Worm (Caenorhabditis elegans) whole organism, young adult: ENCODE measurements around the gene aexr-3.

Experiments used
- B0035.1 ChIP-seq: sonication (generic microtip); optimal IDR thresholded peaks from 2 replicates; lab custom pipeline; 2016; ENCODE audit warnings: missing genetic modification characterization, mild to moderate bottlenecking, missing compliant biosample characterization, missing genotype, missing genetic modification reagents
- B0261.1 ChIP-seq: sonication (generic microtip); optimal IDR thresholded peaks from 2 replicates; lab custom pipeline; 2016; ENCODE audit warnings: mild to moderate bottlenecking, missing genetic modification characterization, moderate library complexity, missing compliant biosample characterization
- C06A6.2 ChIP-seq: fragments of 200-800 bp; sonication (Bioruptor generic); conservative IDR thresholded peaks from 2 replicates; pipeline ENCODE4 v1.3.6; 2022; ENCODE audit warnings: missing genetic modification characterization, missing compliant biosample characterization
- F10E7.11 ChIP-seq: sonication (generic microtip); optimal IDR thresholded peaks from 2 replicates; lab custom pipeline; 2017; ENCODE audit warnings: mild to moderate bottlenecking, missing genetic modification characterization, moderate library complexity, missing compliant biosample characterization
- F22D6.2 ChIP-seq: sonication (generic microtip); optimal IDR thresholded peaks from 2 replicates; lab custom pipeline; 2016; ENCODE audit warnings: mild to moderate bottlenecking, missing genetic modification characterization, missing compliant biosample characterization
- F23B12.7 ChIP-seq: sonication (generic microtip); optimal IDR thresholded peaks from 2 replicates; lab custom pipeline; 2017; ENCODE audit warnings: missing genetic modification characterization, mild to moderate bottlenecking, missing compliant biosample characterization, antibody characterized with exemption, moderate library complexity; ENCODE audit not compliant: insufficient read depth
- F33H1.4 ChIP-seq: fragments of 200-800 bp; sonication (Bioruptor generic); IDR thresholded peaks from 2 replicates; pipeline ENCODE4 v1.3.6; 2022; ENCODE audit warnings: missing genetic modification reagents, missing genetic modification characterization, missing compliant biosample characterization
- F52B5.7 ChIP-seq: sonication (generic microtip); optimal IDR thresholded peaks from 2 replicates; lab custom pipeline; 2016; ENCODE audit warnings: mild to moderate bottlenecking, missing genetic modification characterization, missing compliant biosample characterization
- K12H6.12 ChIP-seq: fragments of 200-800 bp; sonication (Bioruptor generic); optimal IDR thresholded peaks from 2 replicates; lab custom pipeline; 2018; ENCODE audit warnings: mild to moderate bottlenecking, missing genetic modification characterization, missing compliant biosample characterization
- T07F8.4 ChIP-seq: sonication (generic microtip); optimal IDR thresholded peaks from 2 replicates; lab custom pipeline; 2016; ENCODE audit warnings: mild to moderate bottlenecking, missing genetic modification characterization, moderate library complexity, missing compliant biosample characterization
- Y67H2A.10 ChIP-seq: fragments of 200-800 bp; sonication (Bioruptor generic); conservative IDR thresholded peaks from 2 replicates; pipeline ENCODE4 v1.3.6; 2022; ENCODE audit warnings: missing genetic modification reagents, missing genetic modification characterization, missing compliant biosample characterization
- Y79H2A.3 ChIP-seq: fragments of 200-800 bp; sonication (Bioruptor generic); conservative IDR thresholded peaks from 2 replicates; pipeline ENCODE4 v1.3.6; 2022; ENCODE audit warnings: missing genetic modification reagents, missing genetic modification characterization, missing compliant biosample characterization
- ama-1 ChIP-seq, 3 experiments: fragments of 150-350 bp in 1 of 3; sonication (generic microtip) in 2 of 3; optimal IDR thresholded peaks; 2 replicates each; lab custom pipeline; 2014 to 2018; ENCODE audit warnings: missing biosample characterization in 2 of 3, missing genetic modification characterization in 2 of 3, missing genetic modification reagents in 2 of 3
- atf-7 ChIP-seq: sonication (generic microtip); optimal IDR thresholded peaks from 2 replicates; lab custom pipeline; 2017; ENCODE audit warnings: mild to moderate bottlenecking, missing genetic modification characterization, missing compliant biosample characterization
- athp-1 ChIP-seq: sonication (generic microtip); optimal IDR thresholded peaks from 2 replicates; lab custom pipeline; 2017; ENCODE audit warnings: mild to moderate bottlenecking, missing genetic modification characterization, missing compliant biosample characterization
- bed-2 ChIP-seq: fragments of 200-800 bp; sonication (Bioruptor generic); IDR thresholded peaks from 2 replicates; pipeline ENCODE4 v1.3.6; 2022; ENCODE audit warnings: missing genetic modification reagents, missing genetic modification characterization, missing compliant biosample characterization
- ccch-3 ChIP-seq: fragments of 200-800 bp; sonication (Bioruptor generic); optimal IDR thresholded peaks from 2 replicates; lab custom pipeline; 2018; ENCODE audit warnings: mild to moderate bottlenecking, missing genetic modification characterization, missing compliant biosample characterization
- cebp-1 ChIP-seq, 2 experiments: fragments of 200-800 bp in 1 of 2; sonication (Bioruptor generic) in 1 of 2; sonication (generic microtip) in 1 of 2; IDR thresholded peaks in 1 of 2; optimal IDR thresholded peaks in 1 of 2; 2 replicates each; pipeline versions ENCODE4 v1.3.6 to Lab custom; 2017 to 2022; ENCODE audit warnings: missing compliant biosample characterization in 2 of 2, missing genetic modification characterization in 2 of 2, mild to moderate bottlenecking in 1 of 2, missing genetic modification reagents in 1 of 2, moderate library complexity in 1 of 2
- cebp-2 ChIP-seq: fragments of 200-800 bp; sonication (Bioruptor generic); IDR thresholded peaks from 2 replicates; pipeline ENCODE4 v1.3.6; 2022; ENCODE audit warnings: missing genetic modification characterization, missing compliant biosample characterization
- ceh-100 ChIP-seq: fragments of 200-800 bp; sonication (Bioruptor generic); IDR thresholded peaks from 2 replicates; pipeline ENCODE4 v1.3.6; 2022; ENCODE audit warnings: missing genetic modification reagents, missing genetic modification characterization, missing compliant biosample characterization
- dpff-1 ChIP-seq: sonication (generic microtip); optimal IDR thresholded peaks from 2 replicates; lab custom pipeline; 2017; ENCODE audit warnings: mild to moderate bottlenecking, missing genetic modification characterization, missing compliant biosample characterization
- efl-1 ChIP-seq: fragments of 150-350 bp; optimal IDR thresholded peaks from 2 replicates; lab custom pipeline; 2014; ENCODE audit warnings: missing biosample characterization, missing genetic modification reagents, missing genetic modification characterization
- egrh-3 ChIP-seq: fragments of 200-800 bp; sonication (Bioruptor generic); IDR thresholded peaks from 2 replicates; pipeline ENCODE4 v1.3.6; 2022; ENCODE audit warnings: missing genetic modification reagents, missing genetic modification characterization, missing compliant biosample characterization
- gei-17 ChIP-seq: fragments of 200-800 bp; sonication (Bioruptor generic); optimal IDR thresholded peaks from 2 replicates; lab custom pipeline; 2018; ENCODE audit warnings: mild to moderate bottlenecking, missing genetic modification characterization, missing compliant biosample characterization
- hlh-12 ChIP-seq: sonication (generic microtip); optimal IDR thresholded peaks from 2 replicates; lab custom pipeline; 2016; ENCODE audit warnings: missing genetic modification characterization, missing compliant biosample characterization
- let-526 ChIP-seq: fragments of 200-800 bp; sonication (Bioruptor generic); IDR thresholded peaks from 2 replicates; pipeline ENCODE4 v1.3.6; 2022; ENCODE audit warnings: missing genetic modification reagents, missing genetic modification characterization, missing compliant biosample characterization
- let-607 ChIP-seq, 2 experiments: fragments of 200-800 bp in 1 of 2; sonication (Bioruptor generic) in 1 of 2; sonication (generic microtip) in 1 of 2; optimal IDR thresholded peaks; 2 replicates each; lab custom pipeline; 2016 to 2018; ENCODE audit warnings: mild to moderate bottlenecking in 2 of 2, missing compliant biosample characterization in 2 of 2, missing genetic modification characterization in 2 of 2, moderate library complexity in 2 of 2, missing genotype in 1 of 2
- lin-35 ChIP-seq, 3 experiments: fragments of 150-350 bp in 2 of 3; sonication (generic microtip) in 1 of 3; optimal IDR thresholded peaks; 2 replicates each; lab custom pipeline; 2014 to 2018; ENCODE audit warnings: missing biosample characterization in 3 of 3, missing genetic modification characterization in 3 of 3, missing genetic modification reagents in 3 of 3
- madf-3 ChIP-seq: fragments of 200-800 bp; sonication (Bioruptor generic); IDR thresholded peaks from 2 replicates; pipeline ENCODE4 v1.3.6; 2022; ENCODE audit warnings: missing genetic modification reagents, missing genetic modification characterization, missing compliant biosample characterization
- madf-6 ChIP-seq: fragments of 200-800 bp; sonication (Bioruptor generic); IDR thresholded peaks from 2 replicates; pipeline ENCODE4 v1.3.6; 2022; ENCODE audit warnings: missing genetic modification reagents, missing genetic modification characterization, missing compliant biosample characterization
- mel-28 ChIP-seq: sonication (generic microtip); optimal IDR thresholded peaks from 2 replicates; lab custom pipeline; 2016; ENCODE audit warnings: borderline replicate concordance, mild to moderate bottlenecking, missing genetic modification characterization, missing compliant biosample characterization
- mes-4 ChIP-seq: sonication (generic microtip); optimal IDR thresholded peaks from 2 replicates; lab custom pipeline; 2016; ENCODE audit warnings: missing genotype, missing genetic modification characterization, missing compliant biosample characterization
- mxl-1 ChIP-seq: sonication (generic microtip); optimal IDR thresholded peaks from 2 replicates; lab custom pipeline; 2016; ENCODE audit warnings: missing genetic modification characterization, missing compliant biosample characterization
- nhr-179 ChIP-seq: sonication (generic microtip); optimal IDR thresholded peaks from 2 replicates; lab custom pipeline; 2016; ENCODE audit warnings: mild to moderate bottlenecking, missing genetic modification characterization, missing compliant biosample characterization
- pha-4 ChIP-seq: fragments of 150-350 bp; sonication (generic microtip); optimal IDR thresholded peaks from 2 replicates; lab custom pipeline; 2014; ENCODE audit warnings: missing biosample characterization, missing genetic modification reagents, missing genetic modification characterization
- rcor-1 ChIP-seq: fragments of 200-800 bp; sonication (Bioruptor generic); IDR thresholded peaks from 2 replicates; pipeline ENCODE4 v1.3.6; 2022; ENCODE audit warnings: missing genetic modification reagents, missing genetic modification characterization, missing compliant biosample characterization
- sdz-38 ChIP-seq: sonication (generic microtip); optimal IDR thresholded peaks from 2 replicates; lab custom pipeline; 2016; ENCODE audit warnings: missing genotype, missing genetic modification characterization, missing compliant biosample characterization
- sea-2 ChIP-seq: fragments of 200-800 bp; sonication (Bioruptor generic); IDR thresholded peaks from 2 replicates; pipeline ENCODE4 v1.3.6; 2022; ENCODE audit warnings: missing genetic modification characterization, missing compliant biosample characterization
- snpc-4 ChIP-seq, 5 experiments: fragments of 150-350 bp in 1 of 5; sonication (generic microtip) in 4 of 5; optimal IDR thresholded peaks; 2 replicates each; lab custom pipeline; 2014 to 2018; ENCODE audit warnings: missing genetic modification characterization in 5 of 5, missing biosample characterization in 3 of 5, antibody characterized with exemption in 2 of 5, mild to moderate bottlenecking in 2 of 5, missing compliant biosample characterization in 2 of 5, missing genotype in 2 of 5, moderate library complexity in 2 of 5, missing genetic modification reagents in 1 of 5
- sptf-2 ChIP-seq: fragments of 200-800 bp; sonication (Bioruptor generic); optimal IDR thresholded peaks from 2 replicates; lab custom pipeline; 2018; ENCODE audit warnings: mild to moderate bottlenecking, missing genetic modification characterization, missing compliant biosample characterization
- tlf-1 ChIP-seq: fragments of 200-800 bp; sonication (Bioruptor generic); optimal IDR thresholded peaks from 2 replicates; lab custom pipeline; 2018; ENCODE audit warnings: mild to moderate bottlenecking, missing genetic modification characterization, missing compliant biosample characterization
- xnd-1 ChIP-seq: sonication (generic microtip); optimal IDR thresholded peaks from 2 replicates; lab custom pipeline; 2016; ENCODE audit warnings: missing genotype, missing genetic modification reagents, missing genetic modification characterization, missing compliant biosample characterization
- ztf-28 ChIP-seq: fragments of 200-800 bp; sonication (Bioruptor generic); IDR thresholded peaks from 2 replicates; pipeline ENCODE4 v1.3.6; 2022; ENCODE audit warnings: missing genetic modification reagents, missing genetic modification characterization, missing compliant biosample characterization

aexr-3 gene

DNA sequence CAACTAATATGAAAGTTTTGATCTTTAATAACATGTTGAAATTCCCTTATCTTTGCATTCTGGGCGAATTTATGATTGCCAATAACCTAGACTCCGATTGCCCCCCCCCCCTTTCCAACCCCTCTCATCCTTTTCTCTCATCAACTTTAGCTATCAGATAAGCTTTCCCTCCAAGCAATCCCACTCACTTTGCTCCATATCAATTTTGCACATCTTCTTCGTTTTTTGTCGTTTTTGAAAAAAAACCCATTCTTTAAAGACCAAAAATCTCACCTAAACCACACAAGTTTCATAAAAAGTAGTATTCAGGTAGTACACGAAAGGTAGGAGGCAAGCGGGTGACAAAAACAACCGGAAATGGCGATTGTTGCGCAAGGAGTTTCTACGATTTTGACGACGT is 26.9 kb upstream of the aexr-3 start, which contains the start of gene twk-18:
Gene twk-18, plus strand, starts transcription at position 301 of the 400 bp plus-strand sequence.
- TF ChIP-seq cebp-1 (GFP tag; IDR thresholded peaks at IDR 0.05; lab: Robert Waterston, UW) (no peak), cebp-1 (tag; optimal IDR thresholded peaks at IDR 0.05; lab: Kevin White, UChicago) (no peak), madf-3 (no peak), F10E7.11 (no peak), hlh-12 (tag; lab: Kevin White, UChicago) (no peak), madf-6 (GFP tag; lab: Robert Waterston, UW) (no peak), B0035.1 (no peak), gei-17 (GFP tag; lab: Kevin White, UChicago) (no peak), F52B5.7 (no peak), xnd-1 (tag; lab: Kevin White, UChicago) (no peak)

DNA sequence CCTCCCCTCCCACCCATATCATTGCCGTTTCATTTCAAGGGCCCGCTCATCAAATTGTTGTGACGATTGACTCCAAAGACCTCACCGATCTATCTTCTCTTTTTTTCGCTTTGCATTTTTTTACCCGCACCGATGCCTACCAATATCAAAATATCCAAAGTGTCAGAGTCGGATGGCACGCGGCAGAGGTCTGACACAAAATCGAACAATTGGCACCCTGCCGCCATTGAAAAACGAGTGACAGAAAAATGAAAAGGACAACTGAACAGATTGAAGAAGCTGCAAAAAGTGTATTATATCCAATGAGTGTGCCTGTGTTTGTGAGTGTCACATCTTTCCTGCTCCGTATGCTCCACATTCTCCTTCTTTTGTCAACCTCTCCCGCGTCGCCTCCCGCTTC is 25.5 kb upstream of the aexr-3 start:
- TF ChIP-seq ama-1 (optimal IDR thresholded peaks at IDR 0.05; lab: Kevin White, UChicago) = no peak
- TF ChIP-seq ama-1 (GFP tag; optimal IDR thresholded peaks at IDR 0.05; lab: Kevin White, UChicago) = no peak
- TF ChIP-seq sptf-2 (GFP tag; lab: Kevin White, UChicago) = no peak
- no peak for TF ChIP-seq atf-7 (tag; lab: Kevin White, UChicago)
- no peak for TF ChIP-seq Y67H2A.10 (GFP tag; lab: Robert Waterston, UW)

DNA sequence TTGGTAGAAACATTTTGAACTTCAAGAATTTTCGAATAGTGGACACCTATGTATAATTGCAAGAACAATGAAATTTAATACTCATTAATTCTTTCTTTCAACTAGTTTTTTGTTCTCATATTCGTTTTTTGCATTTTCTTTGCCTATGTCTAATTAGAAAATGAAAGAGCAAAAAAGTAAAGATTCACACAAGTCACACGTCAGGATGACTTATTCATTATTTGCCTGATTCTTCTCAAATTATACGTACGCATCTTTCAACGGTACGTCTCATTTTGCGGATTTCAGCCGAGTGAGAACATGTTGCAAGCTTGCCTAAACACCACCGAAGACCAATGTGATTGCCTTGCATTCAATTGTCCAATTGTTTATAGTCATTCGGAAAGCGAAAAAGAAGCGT is 19.7 kb upstream of the aexr-3 start, which contains the start of gene nmur-1:
Gene nmur-1, plus strand, starts transcription at position 301 of the 400 bp plus-strand sequence.
- no peak for TF ChIP-seq tlf-1 (GFP tag; lab: Kevin White, UChicago)
- TF ChIP-seq Y67H2A.10 (GFP tag; lab: Robert Waterston, UW) = no peak
- TF ChIP-seq mxl-1 = no peak
- TF ChIP-seq C06A6.2 = no peak
- TF ChIP-seq F23B12.7 (tag; lab: Kevin White, UChicago) = no peak
- no peak for TF ChIP-seq dpff-1
- no peak for TF ChIP-seq snpc-4 (GFP tag; optimal IDR thresholded peaks at IDR 0.05; lab: Kevin White, UChicago)
- no peak for TF ChIP-seq snpc-4 (tag; optimal IDR thresholded peaks at IDR 0.05; lab: Kevin White, UChicago)
- no peak for TF ChIP-seq sptf-2 (GFP tag; lab: Kevin White, UChicago)
- no peak for TF ChIP-seq rcor-1 (GFP tag; lab: Robert Waterston, UW)
- TF ChIP-seq Y79H2A.3 (GFP tag; lab: Robert Waterston, UW) = no peak
- no peak for TF ChIP-seq efl-1 (GFP tag; lab: Kevin White, UChicago)
- TF ChIP-seq ccch-3 (GFP tag; lab: Kevin White, UChicago) = no peak
- no peak for TF ChIP-seq cebp-2 (GFP tag; lab: Robert Waterston, UW)
- TF ChIP-seq B0261.1 = no peak
- TF ChIP-seq T07F8.4 (tag; lab: Kevin White, UChicago) = no peak

DNA sequence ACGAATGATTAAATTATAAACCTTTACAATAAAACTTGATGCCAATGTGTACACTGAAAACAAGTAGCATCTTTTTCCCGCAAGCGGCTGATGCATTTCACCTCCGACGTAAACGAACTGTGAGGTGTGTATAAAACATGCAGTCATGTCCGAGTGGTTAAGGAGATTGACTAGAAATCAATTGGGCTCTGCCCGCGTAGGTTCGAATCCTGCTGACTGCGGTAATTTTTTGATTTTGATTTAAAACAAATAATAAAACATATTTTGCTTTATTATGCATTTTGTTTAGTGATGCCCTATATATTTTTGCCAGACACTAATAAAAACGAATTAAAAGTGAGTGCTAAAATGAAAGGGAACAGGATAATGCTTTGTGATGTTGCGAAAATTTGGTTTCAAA is 10.5 kb upstream of the aexr-3 start:
- no peak for TF ChIP-seq F52B5.7
- TF ChIP-seq efl-1 (GFP tag; lab: Kevin White, UChicago) = no peak
- TF ChIP-seq F22D6.2 (tag; lab: Kevin White, UChicago) = no peak
- TF ChIP-seq let-607 (tag; optimal IDR thresholded peaks at IDR 0.05; lab: Kevin White, UChicago) = peak in 1 of 2 experiments; percentile 53
- peak; percentile 18 for TF ChIP-seq mel-28
- TF ChIP-seq lin-35 (GFP tag; optimal IDR thresholded peaks at IDR 0.05; lab: Kevin White, UChicago) = peak in 1 of 3 experiments; percentile 60
- no peak for TF ChIP-seq sdz-38 (tag; lab: Kevin White, UChicago)
- peak; percentile 45 for TF ChIP-seq mes-4 (tag; lab: Kevin White, UChicago)
- TF ChIP-seq ztf-28 (GFP tag; lab: Robert Waterston, UW) = no peak
- TF ChIP-seq madf-3 = no peak
- TF ChIP-seq snpc-4 (GFP tag; optimal IDR thresholded peaks at IDR 0.05; lab: Kevin White, UChicago) = no peak
- peak in 2 of 4 experiments; percentile 35 to 66 for TF ChIP-seq snpc-4 (tag; optimal IDR thresholded peaks at IDR 0.05; lab: Kevin White, UChicago)
- no peak for TF ChIP-seq bed-2 (GFP tag; lab: Robert Waterston, UW)
- no peak for TF ChIP-seq sea-2
- no peak for TF ChIP-seq athp-1 (tag; lab: Kevin White, UChicago)
- no peak for TF ChIP-seq nhr-179 (tag; lab: Kevin White, UChicago)
- no peak for TF ChIP-seq F33H1.4
- no peak for TF ChIP-seq egrh-3
- TF ChIP-seq ceh-100 (GFP tag; lab: Robert Waterston, UW) = peak; percentile 50; the same call in 1 of the 2 replicates
- 0 out of 2 replicates have a peak, but pooled peaks have one; percentile 25 for TF ChIP-seq let-526 (GFP tag; lab: Robert Waterston, UW)
- TF ChIP-seq K12H6.12 = no peak
- TF ChIP-seq pha-4 = no peak
